Fruit fly (Drosophila melanogaster): ENCODE results near the gene S-Lap3.

The S-Lap3 gene

dm6 chr3L:10428027-10428426, 37.0 kb upstream of the S-Lap3 start (continued):
- TF ChIP-seq CG9876 (GFP tag; optimal IDR thresholded peaks at IDR 0.05) (no peak), ranshi (GFP tag; IDR thresholded peaks at IDR 0.05) (no peak), CG17912 (GFP tag; optimal IDR thresholded peaks at IDR 0.05) (no peak), CG6272 (GFP tag; IDR thresholded peaks at IDR 0.05) (no peak), Atf3 (GFP tag; optimal IDR thresholded peaks at IDR 0.05) (no peak), Kr (GFP tag; optimal IDR thresholded peaks at IDR 0.05) (no peak), CG2875 (GFP tag; optimal IDR thresholded peaks at IDR 0.05) (peak; percentile 31), CG1233 (GFP tag; optimal IDR thresholded peaks at IDR 0.05) (no peak), chn (GFP tag; optimal IDR thresholded peaks at IDR 0.05) (no peak), CG10147 (GFP tag; optimal IDR thresholded peaks at IDR 0.05) (no peak), CG11093 (GFP tag; IDR thresholded peaks at IDR 0.05) (no peak), ewg (GFP tag; optimal IDR thresholded peaks at IDR 0.05) (peak; percentile 44), Hr3 (GFP tag; optimal IDR thresholded peaks at IDR 0.05) (peak; percentile 22), CG1792 (GFP tag; optimal IDR thresholded peaks at IDR 0.05) (no peak), CG17361 (GFP tag; IDR thresholded peaks at IDR 0.05) (no peak), CG8290 (GFP tag; optimal IDR thresholded peaks at IDR 0.05) (no peak), CG8290 (tag; optimal IDR thresholded peaks at IDR 0.05) (no peak), CG9727 (GFP tag; optimal IDR thresholded peaks at IDR 0.05) (no peak), CG7963 (GFP tag; IDR thresholded peaks at IDR 0.05; ENCODE audit: partially characterized antibody) (no peak), lbe (GFP tag; optimal IDR thresholded peaks at IDR 0.05) (no peak), CG16863 (GFP tag; optimal IDR thresholded peaks at IDR 0.05) (no peak), fu2 (GFP tag; optimal IDR thresholded peaks at IDR 0.05) (no peak), Mrtf (GFP tag; IDR thresholded peaks at IDR 0.05) (no peak), jumu (GFP tag; optimal IDR thresholded peaks at IDR 0.05) (no peak), al (GFP tag; IDR thresholded peaks at IDR 0.05) (no peak), hb (GFP tag; IDR thresholded peaks at IDR 0.05; ENCODE audit: partially characterized antibody) (no peak), fd64A (GFP tag; optimal IDR thresholded peaks at IDR 0.05) (no peak), hbn (GFP tag; IDR thresholded peaks at IDR 0.05; ENCODE audit: partially characterized antibody) (no peak), rib (GFP tag; IDR thresholded peaks at IDR 0.05) (no peak), CG4282 (GFP tag; optimal IDR thresholded peaks at IDR 0.05) (no peak), CG10565 (GFP tag; optimal IDR thresholded peaks at IDR 0.05) (no peak), dati (GFP tag; IDR thresholded peaks at IDR 0.05) (no peak), CG8388 (GFP tag; optimal IDR thresholded peaks at IDR 0.05) (peak; percentile 67), odd (GFP tag; optimal IDR thresholded peaks at IDR 0.05) (no peak), bowl (GFP tag; IDR thresholded peaks at IDR 0.05) (no peak), wek (GFP tag; optimal IDR thresholded peaks at IDR 0.05) (no peak), stwl (tag; optimal IDR thresholded peaks at IDR 0.05) (no peak), Mes4 (GFP tag; optimal IDR thresholded peaks at IDR 0.05) (no peak), pnt (GFP tag; optimal IDR thresholded peaks at IDR 0.05) (no peak), dmrt99B (tag; optimal IDR thresholded peaks at IDR 0.05) (peak; percentile 66), dm (GFP tag; optimal IDR thresholded peaks at IDR 0.05) (no peak), CG2712 (tag; optimal IDR thresholded peaks at IDR 0.05) (peak; percentile 54), CG11696 (GFP tag; IDR thresholded peaks at IDR 0.05) (no peak), trem (tag; optimal IDR thresholded peaks at IDR 0.05) (no peak), CG2120 (GFP tag; optimal IDR thresholded peaks at IDR 0.05) (no peak), bigmax (GFP tag; optimal IDR thresholded peaks at IDR 0.05) (no peak), sug (tag; optimal IDR thresholded peaks at IDR 0.05) (no peak), ttk (GFP tag; IDR thresholded peaks at IDR 0.05) (peak; percentile 24; the same call in 1 of the 2 replicates), aop (GFP tag; IDR thresholded peaks at IDR 0.05) (no peak), HLH3B (GFP tag; IDR thresholded peaks at IDR 0.05) (peak; percentile 36; the same call in 1 of the 2 replicates), C15 (GFP tag; IDR thresholded peaks at IDR 0.05) (no peak), CG8944 (GFP tag; optimal IDR thresholded peaks at IDR 0.05) (no peak), Gsc (GFP tag; IDR thresholded peaks at IDR 0.05) (no peak)
